Worm (Caenorhabditis elegans): Measurements from ENCODE around the gene gphr-1.

gphr-1 gene

DNA sequence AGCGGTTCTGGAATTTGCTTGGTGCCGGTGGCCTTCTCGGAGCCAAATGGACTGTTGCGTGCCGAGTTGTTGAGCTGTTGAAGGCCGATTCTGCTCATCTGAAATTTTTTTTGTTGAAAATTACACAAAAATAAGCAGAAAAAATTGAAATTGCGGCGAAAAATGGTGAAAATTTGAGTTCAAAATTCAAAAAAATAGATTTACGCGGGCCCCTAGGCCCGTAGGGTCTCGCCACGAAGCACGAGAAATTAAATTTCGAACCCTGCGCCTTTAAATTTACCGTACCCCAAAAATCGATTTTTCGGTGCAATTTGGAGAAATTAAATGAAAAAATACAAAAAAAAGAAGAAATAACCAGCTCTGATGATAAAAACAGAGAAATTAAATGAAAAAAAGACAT, 6.4 kb downstream of the gphr-1 start, which contains the start of gene gmn-1:
TSS of gene gmn-1 (minus strand) at position 98 of the 400 bp plus-strand sequence.
- no peak for TF ChIP-seq T26A8.4 (GFP tag; IDR thresholded peaks at IDR 0.05)
- peak; percentile 41 for TF ChIP-seq F49E8.2 (tag; optimal IDR thresholded peaks at IDR 0.05; ENCODE audit: borderline replicate concordance)
- TF ChIP-seq snpc-1.2 (GFP tag; IDR thresholded peaks at IDR 0.05): 0 out of 2 replicates have a peak, but pooled peaks have one; percentile 42
- TF ChIP-seq mes-2 (tag; optimal IDR thresholded peaks at IDR 0.05; ENCODE audit: poor library complexity, severe bottlenecking): peak; percentile 1
- TF ChIP-seq unc-130 (GFP tag; optimal IDR thresholded peaks at IDR 0.05): peak; percentile 5
- peak; percentile 84 for TF ChIP-seq lin-38 (GFP tag; IDR thresholded peaks at IDR 0.05)
- peak; percentile 21 for TF ChIP-seq aha-1 (tag)
- no peak for TF ChIP-seq ztf-11 (tag; optimal IDR thresholded peaks at IDR 0.05)
- TF ChIP-seq hlh-11 (tag; optimal IDR thresholded peaks at IDR 0.05): no peak
- no peak for TF ChIP-seq lin-13 (GFP tag; optimal IDR thresholded peaks at IDR 0.05)
- no peak for TF ChIP-seq pqm-1 (tag; optimal IDR thresholded peaks at IDR 0.05)

DNA sequence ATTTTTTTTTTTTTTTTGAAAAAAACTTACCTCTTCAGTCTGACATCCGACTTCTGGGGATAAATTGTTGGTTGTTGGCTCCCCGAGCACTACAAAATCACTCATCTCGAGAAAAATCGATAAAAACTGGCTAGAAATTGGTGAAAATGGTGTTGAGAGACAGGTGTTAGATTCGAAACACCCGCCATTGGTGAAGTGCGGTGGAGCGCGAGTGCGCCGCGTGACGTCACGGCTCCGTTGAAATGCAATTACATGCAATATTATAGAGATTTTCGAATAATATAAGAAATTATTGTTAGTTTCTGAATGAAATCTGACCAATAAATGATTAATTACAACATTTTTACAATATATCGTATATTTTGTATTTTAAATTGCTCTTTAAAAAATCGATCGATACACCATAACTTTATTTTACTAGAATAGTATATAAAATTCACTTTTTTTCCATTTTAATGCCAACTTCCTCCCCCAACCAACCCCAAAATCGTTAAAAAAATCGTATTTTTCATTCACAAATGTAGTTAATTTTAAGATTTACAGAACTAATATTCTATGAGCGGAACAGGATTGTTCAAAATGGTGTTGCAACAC, 7.3 kb downstream of the gphr-1 start, which contains the start of the genes Y75B8A.18 and Y75B8A.19:
TSS of gene Y75B8A.18 (minus strand) at position 142 of the 594 bp plus-strand sequence.
TSS of gene Y75B8A.19 (plus strand) at position 544 of the 594 bp plus-strand sequence.
- TF ChIP-seq mep-1 (tag; optimal IDR thresholded peaks at IDR 0.05): peak; percentile 42
- peak; percentile 85 for TF ChIP-seq dpl-1 (GFP tag; optimal IDR thresholded peaks at IDR 0.05)
- peak; percentile 4 for TF ChIP-seq dve-1 (tag; optimal IDR thresholded peaks at IDR 0.05; ENCODE audit: insufficient read depth)
- TF ChIP-seq lin-38 (GFP tag; IDR thresholded peaks at IDR 0.05): peak; percentile 95
- no peak for TF ChIP-seq lin-13 (GFP tag; optimal IDR thresholded peaks at IDR 0.05)
- peak in 1 of 2 experiments; percentile 58 for TF ChIP-seq unc-62 (GFP tag; optimal IDR thresholded peaks at IDR 0.05 in 1 of 2)
- TF ChIP-seq unc-62 (tag; optimal IDR thresholded peaks at IDR 0.05): no peak
- TF ChIP-seq jun-1 (tag; optimal IDR thresholded peaks at IDR 0.05): no peak
- TF ChIP-seq zip-2 (tag; optimal IDR thresholded peaks at IDR 0.05): no peak
- TF ChIP-seq mes-2 (tag; optimal IDR thresholded peaks at IDR 0.05; ENCODE audit: poor library complexity, severe bottlenecking): peak; percentile 78
- TF ChIP-seq lsy-2 (tag; optimal IDR thresholded peaks at IDR 0.05): peak in 1 of 2 experiments; percentile 56
- peak; percentile 48 for TF ChIP-seq hlh-30 (tag; optimal IDR thresholded peaks at IDR 0.05; ENCODE audit: insufficient read depth)
- peak; percentile 24 for TF ChIP-seq nhr-6 (tag; optimal IDR thresholded peaks at IDR 0.05)
- TF ChIP-seq hif-1 (tag; optimal IDR thresholded peaks at IDR 0.05): peak in 1 of 2 experiments; percentile 10
- no peak for TF ChIP-seq gei-8 (GFP tag; optimal IDR thresholded peaks at IDR 0.05)
- TF ChIP-seq nhr-25 (tag; optimal IDR thresholded peaks at IDR 0.05; ENCODE audit: borderline replicate concordance, insufficient read depth): no peak
- no peak for TF ChIP-seq nhr-28 (tag; optimal IDR thresholded peaks at IDR 0.05)
- TF ChIP-seq nhr-77 (tag; optimal IDR thresholded peaks at IDR 0.05): no peak
- TF ChIP-seq rbr-2 (tag; optimal IDR thresholded peaks at IDR 0.05): peak; percentile 37
- TF ChIP-seq nhr-41 (GFP tag; IDR thresholded peaks at IDR 0.05): no peak
- TF ChIP-seq hmg-1.1 (GFP tag; IDR thresholded peaks at IDR 0.05): no peak

DNA sequence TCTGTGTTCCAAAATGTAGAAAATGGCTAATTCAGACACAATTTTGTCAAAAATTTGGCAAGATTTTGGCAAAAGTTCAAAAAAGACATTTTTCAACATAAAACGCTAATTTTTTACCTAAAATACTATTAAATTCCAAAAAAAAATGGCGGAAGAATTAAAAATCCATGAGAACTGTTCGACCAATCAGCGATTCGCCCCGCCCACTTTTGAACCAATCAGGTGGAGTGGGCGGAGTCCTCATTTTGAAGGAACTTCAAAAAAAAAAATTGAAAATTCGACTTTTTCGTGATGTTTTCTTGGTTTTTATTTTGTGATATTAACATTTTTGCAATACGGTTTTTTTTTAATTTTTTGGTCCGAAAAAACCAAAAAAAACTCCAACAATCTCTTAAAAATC, 9.1 kb downstream of the gphr-1 start:
- TF ChIP-seq aha-1 (tag) (peak; percentile 5), arid-1 (GFP tag; conservative IDR thresholded peaks at IDR 0.05) (no peak), zip-11 (GFP tag; IDR thresholded peaks at IDR 0.05) (no peak)

DNA sequence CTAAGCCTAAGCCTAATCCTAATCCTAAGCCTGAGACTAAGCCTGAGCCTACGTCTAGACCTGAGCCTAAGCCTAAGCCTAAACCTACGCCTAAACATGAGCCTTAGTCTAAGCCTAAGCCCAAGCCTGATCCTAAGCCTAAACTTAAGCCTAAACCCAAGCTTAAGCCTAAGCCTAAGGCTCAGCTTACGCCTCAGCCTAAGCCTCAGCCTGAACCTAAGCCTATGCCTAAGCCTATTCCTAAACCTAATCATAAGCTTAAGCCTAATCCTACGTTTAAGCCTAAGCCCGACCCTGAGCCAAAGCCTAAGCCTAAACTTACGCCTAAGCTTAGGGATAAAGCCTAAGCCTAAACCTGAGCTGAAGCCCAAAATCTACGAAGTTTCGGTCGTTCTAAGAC, 11.3 kb downstream of the gphr-1 start:
- TF ChIP-seq unc-62 (GFP tag; optimal IDR thresholded peaks at IDR 0.05 in 1 of 2) (peak in 1 of 2 experiments; percentile 27), unc-62 (tag; optimal IDR thresholded peaks at IDR 0.05) (no peak), arid-1 (GFP tag; conservative IDR thresholded peaks at IDR 0.05) (no peak)

DNA sequence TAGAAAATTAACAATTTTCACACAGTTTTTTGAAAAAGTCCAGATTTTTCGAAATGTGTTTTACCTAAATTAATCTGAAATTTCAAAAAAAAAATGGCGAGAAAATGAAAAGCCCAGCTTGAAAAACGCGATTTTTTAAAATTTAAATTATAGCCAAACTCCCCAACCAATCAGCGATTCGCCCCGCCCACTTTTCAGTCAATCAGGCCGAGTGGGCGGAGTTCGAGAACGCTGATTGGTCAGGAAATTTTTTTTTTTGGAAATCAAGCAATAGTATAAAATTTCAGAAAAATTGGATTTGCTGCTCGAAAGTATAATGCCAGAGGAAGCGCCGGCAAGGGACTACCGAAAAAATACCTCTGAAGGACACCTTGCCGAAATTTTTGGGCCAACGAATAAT, 12.7 kb downstream of the gphr-1 start:
- TF ChIP-seq daf-19 (GFP tag; conservative IDR thresholded peaks at IDR 0.05) (no peak), daf-12 (tag; optimal IDR thresholded peaks at IDR 0.05) (no peak), arid-1 (GFP tag; conservative IDR thresholded peaks at IDR 0.05) (no peak), nhr-237 (tag; optimal IDR thresholded peaks at IDR 0.05) (no peak), nhr-28 (tag; optimal IDR thresholded peaks at IDR 0.05) (no peak), dpl-1 (GFP tag; optimal IDR thresholded peaks at IDR 0.05) (no peak), lin-1 (GFP tag; IDR thresholded peaks at IDR 0.05) (no peak), ceh-44 (GFP tag; IDR thresholded peaks at IDR 0.05) (no peak)
